Worm (Caenorhabditis elegans) whole organism, L1 larva: Measurements from ENCODE around the gene twk-24.

ENCODE experiments used
- C04F5.9 ChIP-seq: sonication (generic microtip); optimal IDR thresholded peaks from 2 replicates; lab custom pipeline; 2016; ENCODE audit warnings: missing genetic modification characterization, missing compliant biosample characterization
- F16B12.6 ChIP-seq: fragments of 150-350 bp; optimal IDR thresholded peaks from 2 replicates; lab custom pipeline; 2014; ENCODE audit warnings: missing biosample characterization, missing genetic modification characterization
- Y116A8C.19 ChIP-seq: sonication (generic microtip); optimal IDR thresholded peaks from 2 replicates; lab custom pipeline; 2016; ENCODE audit warnings: missing compliant biosample characterization, missing genetic modification characterization, borderline replicate concordance
- aly-2 ChIP-seq: fragments of 150-350 bp; optimal IDR thresholded peaks from 2 replicates; lab custom pipeline; 2014; ENCODE audit warnings: missing biosample characterization, missing genetic modification characterization
- blmp-1 ChIP-seq: fragments of 150-350 bp; optimal IDR thresholded peaks from 2 replicates; lab custom pipeline; 2014; ENCODE audit warnings: missing biosample characterization, missing genetic modification characterization
- ceh-88 ChIP-seq: fragments of 200-800 bp; sonication (Bioruptor generic); IDR thresholded peaks from 2 replicates; pipeline ENCODE4 v1.3.6; 2022; ENCODE audit warnings: missing genetic modification characterization, missing compliant biosample characterization
- fkh-4 ChIP-seq: sonication (generic microtip); optimal IDR thresholded peaks from 2 replicates; lab custom pipeline; 2016; ENCODE audit warnings: missing compliant biosample characterization, missing genetic modification characterization, borderline replicate concordance
- fkh-8 ChIP-seq: sonication (generic microtip); optimal IDR thresholded peaks from 2 replicates; lab custom pipeline; 2016; ENCODE audit warnings: mild to moderate bottlenecking, missing genetic modification characterization, missing compliant biosample characterization
- fos-1 ChIP-seq: fragments of 150-350 bp; optimal IDR thresholded peaks from 2 replicates; lab custom pipeline; 2014; ENCODE audit warnings: missing biosample characterization, missing genetic modification characterization
- hlh-4 ChIP-seq: sonication (generic microtip); optimal IDR thresholded peaks from 2 replicates; lab custom pipeline; 2016; ENCODE audit warnings: mild to moderate bottlenecking, missing genetic modification characterization, missing compliant biosample characterization
- hpl-2 ChIP-seq: fragments of 150-350 bp; optimal IDR thresholded peaks from 2 replicates; lab custom pipeline; 2014; ENCODE audit warnings: missing biosample characterization, missing genetic modification reagents, missing genetic modification characterization
- irx-1 ChIP-seq: sonication (generic microtip); optimal IDR thresholded peaks from 2 replicates; lab custom pipeline; 2016; ENCODE audit warnings: missing genetic modification characterization, missing compliant biosample characterization
- lin-14 ChIP-seq: fragments of 200-800 bp; sonication (Bioruptor generic); optimal IDR thresholded peaks from 2 replicates; lab custom pipeline; 2018; ENCODE audit warnings: mild to moderate bottlenecking, missing genetic modification characterization, moderate library complexity, missing compliant biosample characterization
- lin-35 ChIP-seq, 2 experiments: fragments of 150-350 bp; optimal IDR thresholded peaks; 2 replicates each; lab custom pipeline; 2014; ENCODE audit warnings: missing biosample characterization in 2 of 2, missing genetic modification characterization in 2 of 2, missing genetic modification reagents in 2 of 2
- lin-39 ChIP-seq: fragments of 150-350 bp; optimal IDR thresholded peaks from 2 replicates; lab custom pipeline; 2014; ENCODE audit warnings: missing biosample characterization, missing genetic modification reagents, missing genetic modification characterization
- lir-3 ChIP-seq: sonication (generic microtip); optimal IDR thresholded peaks from 2 replicates; lab custom pipeline; 2016; ENCODE audit warnings: mild to moderate bottlenecking, missing genetic modification characterization, moderate library complexity, missing compliant biosample characterization; ENCODE audit not compliant: poor library complexity
- lsy-2 ChIP-seq, 2 experiments: fragments of 150-350 bp; optimal IDR thresholded peaks; 2 replicates each; lab custom pipeline; 2014; ENCODE audit warnings: missing biosample characterization in 2 of 2, missing genetic modification characterization in 2 of 2
- nhr-47 ChIP-seq: sonication (generic microtip); optimal IDR thresholded peaks from 2 replicates; lab custom pipeline; 2016; ENCODE audit warnings: mild to moderate bottlenecking, missing genetic modification characterization, moderate library complexity, missing compliant biosample characterization
- nhr-71 ChIP-seq: sonication (generic microtip); optimal IDR thresholded peaks from 2 replicates; lab custom pipeline; 2016; ENCODE audit warnings: mild to moderate bottlenecking, missing genetic modification characterization, moderate library complexity, missing compliant biosample characterization
- nhr-76 ChIP-seq: sonication (generic microtip); optimal IDR thresholded peaks from 2 replicates; lab custom pipeline; 2017; ENCODE audit warnings: missing biosample characterization, missing genetic modification characterization
- nhr-84 ChIP-seq: sonication (generic microtip); optimal IDR thresholded peaks from 2 replicates; lab custom pipeline; 2017; ENCODE audit warnings: missing biosample characterization, missing genetic modification characterization
- nhr-85 ChIP-seq: sonication (generic microtip); peaks from one replicate; lab custom pipeline; 2016; ENCODE audit warnings: missing genetic modification characterization, inconsistent platforms, missing compliant biosample characterization
- nhr-90 ChIP-seq: sonication (generic microtip); optimal IDR thresholded peaks from 2 replicates; lab custom pipeline; 2016; ENCODE audit warnings: mild to moderate bottlenecking, missing genetic modification characterization, missing compliant biosample characterization; ENCODE audit not compliant: poor library complexity
- pag-3 ChIP-seq: sonication (generic microtip); optimal IDR thresholded peaks from 2 replicates; lab custom pipeline; 2017; ENCODE audit warnings: missing genetic modification characterization, mild to moderate bottlenecking, missing compliant biosample characterization, antibody characterized with exemption, borderline replicate concordance; ENCODE audit not compliant: insufficient read depth
- pax-3 ChIP-seq: fragments of 200-800 bp; sonication (Bioruptor generic); optimal IDR thresholded peaks from 2 replicates; lab custom pipeline; 2018; ENCODE audit warnings: mild to moderate bottlenecking, missing genetic modification characterization, moderate library complexity, missing compliant biosample characterization
- skn-1 ChIP-seq: fragments of 150-350 bp; optimal IDR thresholded peaks from 2 replicates; lab custom pipeline; 2014; ENCODE audit warnings: missing biosample characterization, missing genetic modification characterization
- sox-4 ChIP-seq: sonication (generic microtip); optimal IDR thresholded peaks from 2 replicates; lab custom pipeline; 2016; ENCODE audit warnings: missing genetic modification characterization, missing compliant biosample characterization
- sup-37 ChIP-seq: fragments of 200-800 bp; sonication (Bioruptor generic); optimal IDR thresholded peaks from 2 replicates; lab custom pipeline; 2018; ENCODE audit warnings: mild to moderate bottlenecking, missing genetic modification characterization, missing compliant biosample characterization
- tbx-2 ChIP-seq: sonication (generic microtip); optimal IDR thresholded peaks from 2 replicates; lab custom pipeline; 2016; ENCODE audit warnings: missing genetic modification characterization, missing compliant biosample characterization
- tlp-1 ChIP-seq: fragments of 150-350 bp; optimal IDR thresholded peaks from 2 replicates; lab custom pipeline; 2014; ENCODE audit warnings: missing biosample characterization, missing genetic modification characterization
- unc-30 ChIP-seq: sonication (generic microtip); optimal IDR thresholded peaks from 2 replicates; lab custom pipeline; 2017; ENCODE audit warnings: missing biosample characterization, missing genetic modification characterization
- unc-86 ChIP-seq: sonication (generic microtip); optimal IDR thresholded peaks from 2 replicates; lab custom pipeline; 2016; ENCODE audit warnings: missing genetic modification characterization, missing compliant biosample characterization
- unc-98 ChIP-seq: fragments of 200-800 bp; sonication (Bioruptor generic); IDR thresholded peaks from 2 replicates; pipeline ENCODE4 v1.3.6; 2022; ENCODE audit warnings: missing genetic modification characterization, missing compliant biosample characterization
- vab-15 ChIP-seq: sonication (generic microtip); optimal IDR thresholded peaks from 2 replicates; lab custom pipeline; 2017; ENCODE audit warnings: missing genotype, mild to moderate bottlenecking, missing genetic modification characterization, missing compliant biosample characterization
- zip-4 ChIP-seq: fragments of 200-800 bp; sonication (Bioruptor generic); optimal IDR thresholded peaks from 2 replicates; lab custom pipeline; 2018; ENCODE audit warnings: mild to moderate bottlenecking, missing genetic modification characterization, moderate library complexity, missing compliant biosample characterization
- ztf-11 ChIP-seq, 2 experiments: sonication (generic microtip); optimal IDR thresholded peaks; 2 replicates each; lab custom pipeline; 2016 to 2017; ENCODE audit warnings: missing genetic modification characterization in 2 of 2, missing biosample characterization in 1 of 2, missing compliant biosample characterization in 1 of 2
- ztf-4 ChIP-seq: fragments of 150-350 bp; optimal IDR thresholded peaks from 2 replicates; lab custom pipeline; 2014; ENCODE audit warnings: missing biosample characterization, missing genetic modification characterization

The twk-24 gene

ce11 chrV:12287667-12288066, 18.5 kb upstream of the twk-24 start (continued):
- TF ChIP-seq zip-4 (GFP tag; lab: Kevin White, UChicago) (no peak), blmp-1 (tag; lab: Kevin White, UChicago) (no peak), nhr-71 (tag; lab: Kevin White, UChicago) (no peak), sup-37 (GFP tag; lab: Kevin White, UChicago) (no peak), unc-98 (GFP tag; lab: Robert Waterston, UW) (no peak), irx-1 (no peak), lin-14 (GFP tag; lab: Kevin White, UChicago) (peak; percentile 67), lsy-2 (tag; optimal IDR thresholded peaks at IDR 0.05; lab: Kevin White, UChicago) (peak in 1 of 2 experiments; percentile 34), hpl-2 (GFP tag; lab: Kevin White, UChicago) (no peak)

ce11 chrV:12283187-12283586, 14.1 kb upstream of the twk-24 start, which contains the start of gene F55C5.10:
Gene F55C5.10, plus strand, starts transcription at chrV:12283487.
- TF ChIP-seq nhr-85 (tag; lab: Kevin White, UChicago) (no peak), C04F5.9 (no peak), unc-86 (tag; lab: Kevin White, UChicago) (no peak), aly-2 (tag; lab: Kevin White, UChicago) (no peak), Y116A8C.19 (tag; lab: Kevin White, UChicago) (no peak), lin-39 (tag; lab: Kevin White, UChicago) (no peak), nhr-90 (tag; lab: Kevin White, UChicago) (no peak), fos-1 (tag; lab: Kevin White, UChicago) (no peak), nhr-84 (no peak), skn-1 (no peak), ztf-4 (tag; lab: Kevin White, UChicago) (no peak), fkh-8 (tag; lab: Kevin White, UChicago) (no peak), lir-3 (tag; lab: Kevin White, UChicago) (no peak), unc-30 (tag; lab: Kevin White, UChicago) (no peak), zip-4 (GFP tag; lab: Kevin White, UChicago) (no peak), nhr-76 (no peak), hlh-4 (tag; lab: Kevin White, UChicago) (no peak), tbx-2 (tag; lab: Kevin White, UChicago) (no peak), lsy-2 (tag; optimal IDR thresholded peaks at IDR 0.05; lab: Kevin White, UChicago) (no peak), hpl-2 (GFP tag; lab: Kevin White, UChicago) (no peak)

ce11 chrV:12281508-12281907, 12.4 kb upstream of the twk-24 start:
- TF ChIP-seq tlp-1 (tag; lab: Kevin White, UChicago) (no peak), nhr-90 (tag; lab: Kevin White, UChicago) (no peak), unc-86 (tag; lab: Kevin White, UChicago) (no peak), vab-15 (tag; lab: Kevin White, UChicago) (no peak)

ce11 chrV:12276946-12277345, 7.8 kb upstream of the twk-24 start, which contains the start of gene bnc-1:
Gene bnc-1, minus strand, starts transcription at chrV:12277046.
- TF ChIP-seq nhr-47 (no peak), lsy-2 (tag; optimal IDR thresholded peaks at IDR 0.05; lab: Kevin White, UChicago) (no peak), nhr-71 (tag; lab: Kevin White, UChicago) (no peak), unc-98 (GFP tag; lab: Robert Waterston, UW) (no peak), pag-3 (tag; lab: Kevin White, UChicago) (no peak), tbx-2 (tag; lab: Kevin White, UChicago) (no peak), F16B12.6 (no peak), fos-1 (tag; lab: Kevin White, UChicago) (no peak), blmp-1 (tag; lab: Kevin White, UChicago) (no peak), nhr-90 (tag; lab: Kevin White, UChicago) (no peak), ceh-88 (GFP tag; lab: Robert Waterston, UW) (no peak), lin-35 (GFP tag; optimal IDR thresholded peaks at IDR 0.05; lab: Kevin White, UChicago) (no peak), zip-4 (GFP tag; lab: Kevin White, UChicago) (no peak), pax-3 (tag; lab: Kevin White, UChicago) (no peak), ztf-11 (tag; optimal IDR thresholded peaks at IDR 0.05; lab: Kevin White, UChicago) (no peak), sox-4 (tag; lab: Kevin White, UChicago) (no peak), tlp-1 (tag; lab: Kevin White, UChicago) (no peak), fkh-4 (tag; lab: Kevin White, UChicago) (no peak), skn-1 (no peak)
